Worm (Caenorhabditis elegans) whole organism, mixed stage, embryonic: ENCODE results near the gene srh-55.

Experiments
- bed-3 ChIP-seq: fragments of 200-800 bp; sonication (Bioruptor generic); optimal IDR thresholded peaks from 3 replicates; lab custom pipeline; 2018; ENCODE audit warnings: mild to moderate bottlenecking, missing genetic modification characterization, moderate library complexity, missing compliant biosample characterization
- blmp-1 ChIP-seq: fragments of 150-350 bp; optimal IDR thresholded peaks from 2 replicates; lab custom pipeline; 2014; ENCODE audit warnings: missing biosample characterization, missing genetic modification characterization
- ceh-43 ChIP-seq: fragments of 200-800 bp; sonication (Bioruptor generic); optimal IDR thresholded peaks from 2 replicates; lab custom pipeline; 2018; ENCODE audit warnings: mild to moderate bottlenecking, missing genetic modification characterization, moderate library complexity, missing compliant biosample characterization
- ceh-83 ChIP-seq: fragments of 200-800 bp; sonication (Bioruptor generic); optimal IDR thresholded peaks from 2 replicates; lab custom pipeline; 2018; ENCODE audit warnings: mild to moderate bottlenecking, missing genetic modification characterization, missing compliant biosample characterization
- cnd-1 ChIP-seq: fragments of 200-800 bp; sonication (Bioruptor generic); optimal IDR thresholded peaks from 2 replicates; lab custom pipeline; 2018; ENCODE audit warnings: mild to moderate bottlenecking, missing genetic modification characterization, missing compliant biosample characterization
- drap-1 ChIP-seq: fragments of 200-800 bp; sonication (Bioruptor generic); optimal IDR thresholded peaks from 3 replicates; lab custom pipeline; 2018; ENCODE audit warnings: mild to moderate bottlenecking, missing genetic modification characterization, missing compliant biosample characterization
- elt-1 ChIP-seq: sonication (generic microtip); optimal IDR thresholded peaks from 2 replicates; lab custom pipeline; 2017; ENCODE audit warnings: missing genetic modification characterization, mild to moderate bottlenecking, missing compliant biosample characterization, antibody characterized with exemption, moderate library complexity, borderline replicate concordance; ENCODE audit not compliant: insufficient read depth
- elt-3 ChIP-seq: fragments of 150-350 bp; optimal IDR thresholded peaks from 2 replicates; lab custom pipeline; 2014; ENCODE audit warnings: missing biosample characterization, missing genetic modification characterization
- flh-1 ChIP-seq: fragments of 200-800 bp; sonication (Bioruptor generic); optimal IDR thresholded peaks from 2 replicates; lab custom pipeline; 2018; ENCODE audit warnings: mild to moderate bottlenecking, missing genetic modification characterization, moderate library complexity, missing compliant biosample characterization
- ham-2 ChIP-seq: fragments of 200-800 bp; sonication (Bioruptor generic); optimal IDR thresholded peaks from 2 replicates; lab custom pipeline; 2018; ENCODE audit warnings: mild to moderate bottlenecking, missing genetic modification characterization, missing compliant biosample characterization
- lin-13 ChIP-seq: fragments of 150-350 bp; optimal IDR thresholded peaks from 2 replicates; lab custom pipeline; 2014; ENCODE audit warnings: missing biosample characterization, missing genetic modification characterization
- lin-32 ChIP-seq: fragments of 200-800 bp; sonication (Bioruptor generic); optimal IDR thresholded peaks from 2 replicates; lab custom pipeline; 2018; ENCODE audit warnings: mild to moderate bottlenecking, missing genetic modification characterization, missing compliant biosample characterization
- lsy-2 ChIP-seq: fragments of 150-350 bp; optimal IDR thresholded peaks from 2 replicates; lab custom pipeline; 2014; ENCODE audit warnings: missing biosample characterization, missing genetic modification characterization
- mab-5 ChIP-seq: fragments of 150-350 bp; optimal IDR thresholded peaks from 2 replicates; lab custom pipeline; 2014; ENCODE audit warnings: missing biosample characterization, missing genetic modification characterization
- mep-1 ChIP-seq: fragments of 150-350 bp; optimal IDR thresholded peaks from 2 replicates; lab custom pipeline; 2017; ENCODE audit warnings: missing biosample characterization, missing genetic modification reagents, missing genetic modification characterization, inconsistent platforms
- mls-2 ChIP-seq: sonication (generic microtip); optimal IDR thresholded peaks from 2 replicates; lab custom pipeline; 2016; ENCODE audit warnings: mild to moderate bottlenecking, missing genetic modification characterization, moderate library complexity, missing compliant biosample characterization
- nhr-237 ChIP-seq: fragments of 150-350 bp; optimal IDR thresholded peaks from 2 replicates; lab custom pipeline; 2014; ENCODE audit warnings: missing biosample characterization, missing genetic modification characterization
- nhr-28 ChIP-seq: fragments of 150-350 bp; optimal IDR thresholded peaks from 2 replicates; lab custom pipeline; 2014; ENCODE audit warnings: missing biosample characterization, missing genetic modification characterization
- sem-2 ChIP-seq: fragments of 200-800 bp; sonication (Bioruptor generic); optimal IDR thresholded peaks from 2 replicates; lab custom pipeline; 2018; ENCODE audit warnings: mild to moderate bottlenecking, missing genetic modification characterization, missing compliant biosample characterization
- snpc-4 ChIP-seq: fragments of 150-350 bp; optimal IDR thresholded peaks from 2 replicates; lab custom pipeline; 2014; ENCODE audit warnings: missing biosample characterization, missing genetic modification characterization
- sptf-1 ChIP-seq: sonication (generic microtip); optimal IDR thresholded peaks from 2 replicates; lab custom pipeline; 2017; ENCODE audit warnings: mild to moderate bottlenecking, missing genetic modification characterization, moderate library complexity, missing compliant biosample characterization
- unc-120 ChIP-seq: sonication (generic microtip); optimal IDR thresholded peaks from 2 replicates; lab custom pipeline; 2017; ENCODE audit warnings: missing genetic modification characterization, missing compliant biosample characterization; ENCODE audit not compliant: poor library complexity, severe bottlenecking
- unc-62 ChIP-seq: fragments of 150-350 bp; optimal IDR thresholded peaks from 2 replicates; lab custom pipeline; 2014; ENCODE audit warnings: missing biosample characterization, missing genetic modification reagents, missing genetic modification characterization

Gene srh-55

ce11 chrV:15191971-15192370 lies 38.6 kb downstream of the srh-55 start:
- no peak for TF ChIP-seq bed-3 (GFP tag; lab: Kevin White, UChicago)
- no peak for TF ChIP-seq unc-62 (GFP tag; lab: Kevin White, UChicago)
- no peak for TF ChIP-seq mep-1 (tag; lab: Kevin White, UChicago)
- no peak for TF ChIP-seq elt-3 (tag; lab: Kevin White, UChicago)
- TF ChIP-seq lin-32 (GFP tag; lab: Kevin White, UChicago): no peak
- TF ChIP-seq cnd-1 (tag; lab: Kevin White, UChicago): no peak
- TF ChIP-seq lsy-2: no peak
- no peak for TF ChIP-seq mls-2 (tag; lab: Kevin White, UChicago)
- TF ChIP-seq snpc-4 (tag; lab: Kevin White, UChicago): no peak
- TF ChIP-seq ceh-83 (GFP tag; lab: Kevin White, UChicago): no peak
- TF ChIP-seq unc-120 (tag; lab: Kevin White, UChicago): no peak
- no peak for TF ChIP-seq ham-2 (GFP tag; lab: Kevin White, UChicago)
- TF ChIP-seq nhr-237: no peak
- no peak for TF ChIP-seq sptf-1 (tag; lab: Kevin White, UChicago)

ce11 chrV:15192377-15192776 lies 39.0 kb downstream of the srh-55 start, which contains the start of gene plc-2:
plc-2 (plus strand) TSS chrV:15192572.
- TF ChIP-seq lin-13 (tag; lab: Kevin White, UChicago): no peak
- no peak for TF ChIP-seq nhr-28 (tag; lab: Kevin White, UChicago)
- no peak for TF ChIP-seq flh-1 (GFP tag; lab: Kevin White, UChicago)

DNA sequence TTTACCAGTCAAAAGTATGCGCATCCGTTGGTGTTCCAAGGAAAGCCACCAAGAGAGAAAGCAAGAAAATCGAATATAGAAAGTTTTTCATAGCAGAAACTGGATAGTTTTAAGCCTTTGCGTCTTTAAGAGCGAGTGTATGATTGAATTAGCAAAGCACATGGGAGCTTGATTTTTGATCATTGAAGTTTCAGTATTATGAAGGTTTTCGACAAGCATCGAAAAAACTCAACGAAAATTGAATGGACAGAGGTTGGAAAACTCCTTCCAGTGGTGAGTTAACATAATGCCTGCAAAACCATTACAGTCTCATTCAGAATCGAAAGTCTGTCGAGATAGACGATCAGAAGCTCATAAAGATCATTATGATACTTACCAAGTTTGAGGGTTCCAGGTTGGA lies 40.5 kb downstream of the srh-55 start, which contains the start of gene Y75B12B.13:
Y75B12B.13 (minus strand) TSS at position 101 of the 400 bp plus-strand sequence.
- TF ChIP-seq drap-1 (GFP tag; lab: Kevin White, UChicago): no peak
- TF ChIP-seq, all 35 proteins: peak for 0

DNA sequence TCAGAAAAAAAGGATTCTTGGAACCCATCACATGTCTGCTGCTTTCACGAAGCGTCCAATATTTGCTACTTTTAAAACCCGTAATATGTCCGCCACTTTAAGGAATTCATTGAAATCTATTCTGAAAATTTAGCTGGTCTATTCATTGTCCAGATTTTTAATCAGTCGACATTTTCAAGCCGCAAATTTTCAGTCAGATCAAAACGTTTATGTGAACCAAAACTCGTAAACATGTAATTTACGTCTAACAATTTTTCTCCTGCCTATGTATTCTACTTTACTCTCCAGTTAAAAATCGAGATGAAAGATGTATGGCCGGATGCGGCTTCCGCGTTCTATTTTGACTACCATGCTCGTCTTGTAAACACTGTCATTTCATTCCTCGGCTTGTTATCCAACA lies 44.6 kb downstream of the srh-55 start, which contains the start of gene srw-1:
srw-1 (plus strand) TSS at position 301 of the 400 bp plus-strand sequence.
- TF ChIP-seq mab-5 (tag; lab: Kevin White, UChicago) (no peak), nhr-28 (tag; lab: Kevin White, UChicago) (no peak), unc-62 (GFP tag; lab: Kevin White, UChicago) (no peak), drap-1 (GFP tag; lab: Kevin White, UChicago) (no peak), ceh-83 (GFP tag; lab: Kevin White, UChicago) (no peak), sem-2 (GFP tag; lab: Kevin White, UChicago) (no peak), mls-2 (tag; lab: Kevin White, UChicago) (no peak), bed-3 (GFP tag; lab: Kevin White, UChicago) (no peak), lin-13 (tag; lab: Kevin White, UChicago) (no peak), elt-1 (no peak), flh-1 (GFP tag; lab: Kevin White, UChicago) (no peak), lin-32 (GFP tag; lab: Kevin White, UChicago) (no peak), mep-1 (tag; lab: Kevin White, UChicago) (no peak), ceh-43 (GFP tag; lab: Kevin White, UChicago) (no peak)

ce11 chrV:15199768-15200167 lies 46.4 kb downstream of the srh-55 start, which contains the start of gene Y75B12B.10:
Y75B12B.10 (plus strand) TSS chrV:15200068.
- no peak for TF ChIP-seq mls-2 (tag; lab: Kevin White, UChicago)
- TF ChIP-seq sem-2 (GFP tag; lab: Kevin White, UChicago): no peak
- TF ChIP-seq unc-120 (tag; lab: Kevin White, UChicago): no peak
- no peak for TF ChIP-seq bed-3 (GFP tag; lab: Kevin White, UChicago)
- no peak for TF ChIP-seq mep-1 (tag; lab: Kevin White, UChicago)
- no peak for TF ChIP-seq lin-32 (GFP tag; lab: Kevin White, UChicago)
- no peak for TF ChIP-seq blmp-1 (tag; lab: Kevin White, UChicago)
